Fruit fly (Drosophila melanogaster) S2 (cell line): Measurements from ENCODE around the gene Cap-D3.

Experiments used
- CG8478 ChIP-seq: fragments of >200 bp; optimal IDR thresholded peaks from 2 replicates; lab custom pipeline; 2018
- CTCF ChIP-seq, 2 experiments: fragments of >200 bp; optimal IDR thresholded peaks; 2 replicates each; lab custom pipeline; 2018

DNA sequence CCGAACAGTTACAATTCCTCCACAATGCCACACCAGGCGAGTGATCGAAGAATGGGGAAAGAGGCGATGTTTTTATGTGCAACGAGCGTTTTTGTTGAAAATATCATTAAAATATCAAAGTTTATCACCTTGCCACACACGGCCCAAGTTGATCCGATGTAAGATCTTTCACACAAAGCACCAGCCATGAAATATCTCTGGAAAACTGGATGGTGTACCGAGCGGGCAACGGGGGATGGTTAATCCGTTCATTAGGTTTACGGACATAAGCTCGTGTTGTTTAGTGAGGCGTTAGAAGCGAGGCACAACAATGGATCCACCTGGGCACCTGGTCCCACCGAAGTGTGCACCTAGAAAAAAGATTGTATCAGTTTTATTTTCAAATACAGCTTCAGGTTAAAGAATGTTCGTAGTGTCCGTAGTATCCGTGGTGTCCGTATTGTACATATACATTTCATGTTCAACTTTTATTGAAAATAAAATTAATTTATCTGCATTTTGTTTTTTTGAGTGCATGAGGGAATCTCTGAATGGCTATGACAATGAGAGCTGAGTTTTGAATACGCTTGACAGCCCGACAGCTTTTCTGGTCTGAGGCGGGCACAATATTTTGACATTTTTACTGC is 29.1 kb upstream of the Cap-D3 start:
- TF ChIP-seq CTCF (optimal IDR thresholded peaks at IDR 0.05; lab: Kevin White, UChicago) = no peak
- no peak for TF ChIP-seq CG8478 (lab: Kevin White, UChicago)
